Worm (Caenorhabditis elegans) whole organism, mixed stage, embryonic: ENCODE results near the gene T28C12.15.

ENCODE experiments used
- M03D4.4 ChIP-seq: sonication (generic microtip); optimal IDR thresholded peaks from 2 replicates; lab custom pipeline; 2017; ENCODE audit warnings: mild to moderate bottlenecking, missing genetic modification characterization, missing compliant biosample characterization
- bed-3 ChIP-seq: fragments of 200-800 bp; sonication (Bioruptor generic); optimal IDR thresholded peaks from 3 replicates; lab custom pipeline; 2018; ENCODE audit warnings: mild to moderate bottlenecking, missing genetic modification characterization, moderate library complexity, missing compliant biosample characterization
- blmp-1 ChIP-seq: fragments of 150-350 bp; optimal IDR thresholded peaks from 2 replicates; lab custom pipeline; 2014; ENCODE audit warnings: missing biosample characterization, missing genetic modification characterization
- ceh-39 ChIP-seq: fragments of 150-350 bp; optimal IDR thresholded peaks from 2 replicates; lab custom pipeline; 2014; ENCODE audit warnings: missing biosample characterization, missing genetic modification characterization
- ceh-43 ChIP-seq: fragments of 200-800 bp; sonication (Bioruptor generic); optimal IDR thresholded peaks from 2 replicates; lab custom pipeline; 2018; ENCODE audit warnings: mild to moderate bottlenecking, missing genetic modification characterization, moderate library complexity, missing compliant biosample characterization
- ceh-83 ChIP-seq: fragments of 200-800 bp; sonication (Bioruptor generic); optimal IDR thresholded peaks from 2 replicates; lab custom pipeline; 2018; ENCODE audit warnings: mild to moderate bottlenecking, missing genetic modification characterization, missing compliant biosample characterization
- ces-1 ChIP-seq: fragments of 150-350 bp; optimal IDR thresholded peaks from 2 replicates; lab custom pipeline; 2014; ENCODE audit warnings: missing biosample characterization, missing genetic modification reagents, missing genetic modification characterization
- cnd-1 ChIP-seq: fragments of 200-800 bp; sonication (Bioruptor generic); optimal IDR thresholded peaks from 2 replicates; lab custom pipeline; 2018; ENCODE audit warnings: mild to moderate bottlenecking, missing genetic modification characterization, missing compliant biosample characterization
- drap-1 ChIP-seq: fragments of 200-800 bp; sonication (Bioruptor generic); optimal IDR thresholded peaks from 3 replicates; lab custom pipeline; 2018; ENCODE audit warnings: mild to moderate bottlenecking, missing genetic modification characterization, missing compliant biosample characterization
- elt-1 ChIP-seq: sonication (generic microtip); optimal IDR thresholded peaks from 2 replicates; lab custom pipeline; 2017; ENCODE audit warnings: missing genetic modification characterization, mild to moderate bottlenecking, missing compliant biosample characterization, antibody characterized with exemption, moderate library complexity, borderline replicate concordance; ENCODE audit not compliant: insufficient read depth
- elt-3 ChIP-seq: fragments of 150-350 bp; optimal IDR thresholded peaks from 2 replicates; lab custom pipeline; 2014; ENCODE audit warnings: missing biosample characterization, missing genetic modification characterization
- flh-1 ChIP-seq: fragments of 200-800 bp; sonication (Bioruptor generic); optimal IDR thresholded peaks from 2 replicates; lab custom pipeline; 2018; ENCODE audit warnings: mild to moderate bottlenecking, missing genetic modification characterization, moderate library complexity, missing compliant biosample characterization
- hlh-1 ChIP-seq: fragments of 150-350 bp; optimal IDR thresholded peaks from 2 replicates; lab custom pipeline; 2014; ENCODE audit warnings: missing biosample characterization, missing genetic modification reagents, missing genetic modification characterization
- lin-32 ChIP-seq: fragments of 200-800 bp; sonication (Bioruptor generic); optimal IDR thresholded peaks from 2 replicates; lab custom pipeline; 2018; ENCODE audit warnings: mild to moderate bottlenecking, missing genetic modification characterization, missing compliant biosample characterization
- lsy-2 ChIP-seq: fragments of 150-350 bp; optimal IDR thresholded peaks from 2 replicates; lab custom pipeline; 2014; ENCODE audit warnings: missing biosample characterization, missing genetic modification characterization
- mab-5 ChIP-seq: fragments of 150-350 bp; optimal IDR thresholded peaks from 2 replicates; lab custom pipeline; 2014; ENCODE audit warnings: missing biosample characterization, missing genetic modification characterization
- mep-1 ChIP-seq: fragments of 150-350 bp; optimal IDR thresholded peaks from 2 replicates; lab custom pipeline; 2017; ENCODE audit warnings: missing biosample characterization, missing genetic modification reagents, missing genetic modification characterization, inconsistent platforms
- mls-2 ChIP-seq: sonication (generic microtip); optimal IDR thresholded peaks from 2 replicates; lab custom pipeline; 2016; ENCODE audit warnings: mild to moderate bottlenecking, missing genetic modification characterization, moderate library complexity, missing compliant biosample characterization
- nhr-12 ChIP-seq: fragments of 150-350 bp; optimal IDR thresholded peaks from 2 replicates; lab custom pipeline; 2014; ENCODE audit warnings: missing biosample characterization, missing genetic modification characterization
- nhr-2 ChIP-seq: fragments of 150-350 bp; optimal IDR thresholded peaks from 2 replicates; lab custom pipeline; 2014; ENCODE audit warnings: missing biosample characterization, missing genetic modification characterization
- nhr-237 ChIP-seq: fragments of 150-350 bp; optimal IDR thresholded peaks from 2 replicates; lab custom pipeline; 2014; ENCODE audit warnings: missing biosample characterization, missing genetic modification characterization
- nhr-28 ChIP-seq: fragments of 150-350 bp; optimal IDR thresholded peaks from 2 replicates; lab custom pipeline; 2014; ENCODE audit warnings: missing biosample characterization, missing genetic modification characterization
- nhr-76 ChIP-seq: sonication (generic microtip); optimal IDR thresholded peaks from 2 replicates; lab custom pipeline; 2017; ENCODE audit warnings: missing biosample characterization, missing genetic modification characterization
- pha-4 ChIP-seq: fragments of 150-350 bp; optimal IDR thresholded peaks from 2 replicates; lab custom pipeline; 2018; ENCODE audit warnings: missing biosample characterization, missing genetic modification reagents, missing genetic modification characterization
- sem-2 ChIP-seq: fragments of 200-800 bp; sonication (Bioruptor generic); optimal IDR thresholded peaks from 2 replicates; lab custom pipeline; 2018; ENCODE audit warnings: mild to moderate bottlenecking, missing genetic modification characterization, missing compliant biosample characterization
- snpc-4 ChIP-seq: fragments of 150-350 bp; optimal IDR thresholded peaks from 2 replicates; lab custom pipeline; 2014; ENCODE audit warnings: missing biosample characterization, missing genetic modification characterization
- sptf-1 ChIP-seq: sonication (generic microtip); optimal IDR thresholded peaks from 2 replicates; lab custom pipeline; 2017; ENCODE audit warnings: mild to moderate bottlenecking, missing genetic modification characterization, moderate library complexity, missing compliant biosample characterization
- tbx-8 ChIP-seq: fragments of 200-800 bp; sonication (Bioruptor generic); optimal IDR thresholded peaks from 2 replicates; lab custom pipeline; 2018; ENCODE audit warnings: mild to moderate bottlenecking, missing genetic modification characterization, moderate library complexity, missing compliant biosample characterization
- unc-120 ChIP-seq: sonication (generic microtip); optimal IDR thresholded peaks from 2 replicates; lab custom pipeline; 2017; ENCODE audit warnings: missing genetic modification characterization, missing compliant biosample characterization; ENCODE audit not compliant: poor library complexity, severe bottlenecking
- unc-39 ChIP-seq: fragments of 150-350 bp; optimal IDR thresholded peaks from 2 replicates; lab custom pipeline; 2014; ENCODE audit warnings: missing biosample characterization, missing genetic modification characterization
- unc-62 ChIP-seq: fragments of 150-350 bp; optimal IDR thresholded peaks from 2 replicates; lab custom pipeline; 2014; ENCODE audit warnings: missing biosample characterization, missing genetic modification reagents, missing genetic modification characterization
- zip-8 ChIP-seq: fragments of 150-350 bp; optimal IDR thresholded peaks from 2 replicates; lab custom pipeline; 2014; ENCODE audit warnings: missing biosample characterization, missing genetic modification characterization
- ztf-11 ChIP-seq: fragments of 150-350 bp; optimal IDR thresholded peaks from 2 replicates; lab custom pipeline; 2014; ENCODE audit warnings: missing biosample characterization, missing genetic modification characterization

The T28C12.15 gene

ce11 chrV:6321733-6322198, at the start of gene T28C12.15:
Gene T28C12.15 (minus strand): TSS chrV:6321783.
- no peak for TF ChIP-seq ceh-39 (tag; lab: Kevin White, UChicago)
- no peak for TF ChIP-seq lsy-2 (tag; lab: Kevin White, UChicago)
- no peak for TF ChIP-seq unc-39
- TF ChIP-seq snpc-4 (tag; lab: Kevin White, UChicago) = no peak
- TF ChIP-seq unc-120 (tag; lab: Kevin White, UChicago) = no peak
- no peak for TF ChIP-seq ztf-11
- no peak for TF ChIP-seq flh-1 (GFP tag; lab: Kevin White, UChicago)
- no peak for TF ChIP-seq nhr-12 (tag; lab: Kevin White, UChicago)
- no peak for TF ChIP-seq mep-1 (tag; lab: Kevin White, UChicago)
- no peak for TF ChIP-seq cnd-1 (tag; lab: Kevin White, UChicago)
- no peak for TF ChIP-seq sptf-1 (tag; lab: Kevin White, UChicago)
- TF ChIP-seq elt-1 (tag; lab: Kevin White, UChicago) = no peak

- TF ChIP-seq lin-32 (GFP tag; lab: Kevin White, UChicago) (no peak), tbx-8 (no peak), cnd-1 (tag; lab: Kevin White, UChicago) (no peak), mab-5 (tag; lab: Kevin White, UChicago) (no peak), M03D4.4 (no peak), ceh-83 (no peak), pha-4 (tag; lab: Kevin White, UChicago) (no peak), nhr-76 (tag; lab: Kevin White, UChicago) (no peak), nhr-12 (tag; lab: Kevin White, UChicago) (no peak), blmp-1 (tag; lab: Kevin White, UChicago) (no peak)
- TF ChIP-seq, all 35 proteins: peak for 0
Measured at ce11 chrV:6368494-6368893, 46.9 kb upstream of the T28C12.15 start.

DNA sequence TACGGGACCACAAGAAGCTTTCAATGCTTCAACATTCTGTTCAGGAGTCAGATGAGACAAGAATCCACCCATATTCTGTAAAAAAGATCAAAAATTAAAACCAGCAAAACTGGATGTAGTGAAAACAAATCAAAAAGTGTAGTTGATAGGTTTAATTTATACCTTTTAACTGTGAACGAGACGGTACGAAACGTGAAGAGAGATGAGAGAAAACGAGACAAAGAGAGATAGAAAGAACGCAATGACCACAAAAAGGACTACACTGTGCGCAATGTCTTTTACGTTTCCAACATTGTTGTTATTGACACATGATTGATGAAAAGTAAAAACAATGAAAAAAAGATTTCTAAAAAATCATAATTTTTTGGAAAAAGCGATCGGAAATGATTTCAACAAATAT, 44.0 kb upstream of the T28C12.15 start, which contains the start of gene cest-33:
Gene cest-33, minus strand, starts transcription at position 75 of the 400 bp plus-strand sequence.
- TF ChIP-seq nhr-28 (tag; lab: Kevin White, UChicago) (no peak), tbx-8 (no peak), nhr-76 (tag; lab: Kevin White, UChicago) (no peak), unc-39 (no peak), drap-1 (GFP tag; lab: Kevin White, UChicago) (no peak), elt-1 (tag; lab: Kevin White, UChicago) (no peak), unc-120 (tag; lab: Kevin White, UChicago) (no peak), ztf-11 (no peak), blmp-1 (tag; lab: Kevin White, UChicago) (no peak), mls-2 (tag; lab: Kevin White, UChicago) (no peak)

ce11 chrV:6364806-6365205, 43.2 kb upstream of the T28C12.15 start:
- no peak for TF ChIP-seq lin-32 (GFP tag; lab: Kevin White, UChicago)
- no peak for TF ChIP-seq drap-1 (GFP tag; lab: Kevin White, UChicago)
- no peak for TF ChIP-seq bed-3 (GFP tag; lab: Kevin White, UChicago)
- TF ChIP-seq nhr-76 (tag; lab: Kevin White, UChicago) = no peak
- TF ChIP-seq unc-39 = no peak
- TF ChIP-seq mab-5 (tag; lab: Kevin White, UChicago) = no peak
- TF ChIP-seq zip-8 = no peak
- no peak for TF ChIP-seq unc-62 (GFP tag; lab: Kevin White, UChicago)
- TF ChIP-seq hlh-1 = no peak
- TF ChIP-seq mls-2 (tag; lab: Kevin White, UChicago) = no peak
- TF ChIP-seq sem-2 (GFP tag; lab: Kevin White, UChicago) = no peak
- no peak for TF ChIP-seq ceh-39 (tag; lab: Kevin White, UChicago)
- TF ChIP-seq sptf-1 (tag; lab: Kevin White, UChicago) = no peak

- TF ChIP-seq unc-39 (no peak), lsy-2 (tag; lab: Kevin White, UChicago) (no peak), cnd-1 (tag; lab: Kevin White, UChicago) (no peak), nhr-12 (tag; lab: Kevin White, UChicago) (no peak), nhr-28 (tag; lab: Kevin White, UChicago) (no peak), sptf-1 (tag; lab: Kevin White, UChicago) (no peak), ces-1 (GFP tag; lab: Kevin White, UChicago) (no peak), ceh-43 (no peak), blmp-1 (tag; lab: Kevin White, UChicago) (no peak), elt-3 (tag; lab: Kevin White, UChicago) (no peak), ceh-83 (no peak), nhr-237 (tag; lab: Kevin White, UChicago) (no peak), lin-32 (GFP tag; lab: Kevin White, UChicago) (no peak), ztf-11 (no peak), nhr-2 (no peak), sem-2 (GFP tag; lab: Kevin White, UChicago) (no peak), tbx-8 (no peak), unc-62 (GFP tag; lab: Kevin White, UChicago) (no peak), mls-2 (tag; lab: Kevin White, UChicago) (no peak), flh-1 (GFP tag; lab: Kevin White, UChicago) (no peak)
Measured at ce11 chrV:6361688-6362087, 40.1 kb upstream of the T28C12.15 start.
